Fruit fly (Drosophila melanogaster): ENCODE measurements around the gene CG46244.

DNA sequence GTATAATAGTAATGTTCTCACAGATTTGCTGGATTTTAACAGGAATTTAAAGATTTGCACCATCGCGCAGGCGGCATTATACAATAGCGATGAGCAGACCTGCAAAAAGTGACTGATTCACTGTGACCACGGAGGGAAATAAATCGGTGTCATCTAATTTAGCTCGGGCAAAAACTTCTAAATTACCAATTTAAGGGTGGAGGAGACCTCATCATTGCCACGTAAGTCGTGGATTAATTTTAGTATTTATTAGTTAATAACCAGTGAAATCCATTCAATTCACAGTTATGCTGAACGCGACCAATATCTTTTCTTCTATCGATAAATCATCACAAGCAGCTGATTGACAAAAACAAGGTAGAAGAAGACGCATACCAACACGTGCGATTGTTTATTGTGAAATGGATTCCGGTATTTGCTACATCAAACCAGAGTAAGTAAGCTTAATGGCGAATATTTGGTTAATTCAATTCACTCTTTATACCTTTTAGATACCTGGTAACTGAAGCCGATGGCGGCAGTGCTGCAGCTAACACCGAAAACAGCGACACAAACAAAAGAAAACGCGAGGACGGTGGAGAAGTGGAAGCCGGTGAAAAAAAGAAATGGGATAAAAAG lies 152.3 kb downstream of the CG46244 start, which contains the start of the genes CG10628 and Dus3:
- peak; percentile 84 for TF ChIP-seq CG9948 (tag; optimal IDR thresholded peaks at IDR 0.05)
- no peak for TF ChIP-seq EcR (GFP tag; optimal IDR thresholded peaks at IDR 0.05)
- TF ChIP-seq CG4496 (GFP tag; IDR thresholded peaks at IDR 0.05), result peak; percentile 96
- peak; percentile 89 for TF ChIP-seq rn (GFP tag; IDR thresholded peaks at IDR 0.05)
- peak; percentile 90 for TF ChIP-seq Ets98B (GFP tag; IDR thresholded peaks at IDR 0.05)
- TF ChIP-seq CG15710 (tag; optimal IDR thresholded peaks at IDR 0.05), result peak; percentile 84
- TF ChIP-seq CG14655 (GFP tag; optimal IDR thresholded peaks at IDR 0.05), result no peak
- TF ChIP-seq gl (tag; optimal IDR thresholded peaks at IDR 0.05), result peak; percentile 61
- peak; percentile 82 for TF ChIP-seq Snoo (tag; optimal IDR thresholded peaks at IDR 0.05)
- peak; percentile 53; the same call in 1 of the 2 replicates for TF ChIP-seq CG10348 (GFP tag; IDR thresholded peaks at IDR 0.05)
- TF ChIP-seq D1 (tag; optimal IDR thresholded peaks at IDR 0.05), result no peak

Data from whole organism, pupa.